Fruit fly (Drosophila melanogaster) whole organism, wandering third instar larva: Measurements from ENCODE around the gene Ppt1.
A peak's percentile ranks its signal among the peaks of the same experiment; 100 is the strongest.

Experiments
- Abd-B ChIP-seq: fragments of >200 bp; optimal IDR thresholded peaks from 2 replicates; lab custom pipeline; 2017; ENCODE audit warnings: missing biosample characterization, missing genetic modification characterization
- CG32264 ChIP-seq: fragments of 200-800 bp; sonication (Bioruptor generic); optimal IDR thresholded peaks from 2 replicates; lab custom pipeline; 2016; ENCODE audit warnings: missing biosample characterization, missing genetic modification characterization
- CG9705 ChIP-seq: fragments of 200-800 bp; sonication (Bioruptor generic); optimal IDR thresholded peaks from 2 replicates; lab custom pipeline; 2018; ENCODE audit warnings: missing biosample characterization, mild to moderate bottlenecking, missing genetic modification characterization
- CrebA ChIP-seq: fragments of 200-800 bp; sonication (Bioruptor generic); optimal IDR thresholded peaks from 2 replicates; lab custom pipeline; 2016; ENCODE audit warnings: missing biosample characterization, mild to moderate bottlenecking, missing genetic modification characterization, borderline replicate concordance
- Dfd ChIP-seq: fragments of >200 bp; optimal IDR thresholded peaks from 2 replicates; lab custom pipeline; 2017; ENCODE audit warnings: missing biosample characterization, missing genetic modification characterization
- Dif ChIP-seq: fragments of 200-275, 200-300 bp; sonication (Bioruptor generic); optimal IDR thresholded peaks from 2 replicates; lab custom pipeline; 2018; ENCODE audit warnings: missing biosample characterization, missing genetic modification characterization; ENCODE audit not compliant: partially characterized antibody
- GATAd ChIP-seq: sonication (Bioruptor generic); optimal IDR thresholded peaks from 2 replicates; lab custom pipeline; 2016; ENCODE audit warnings: missing biosample characterization, missing genetic modification characterization
- HLH106 ChIP-seq: fragments of 200-800 bp; optimal IDR thresholded peaks from 3 replicates; lab custom pipeline; 2019; ENCODE audit warnings: missing biosample characterization, mild to moderate bottlenecking, missing genetic modification characterization, moderate library complexity
- Hnf4 ChIP-seq: fragments of 200-800 bp; sonication (Bioruptor generic); optimal IDR thresholded peaks from 2 replicates; lab custom pipeline; 2016; ENCODE audit warnings: missing biosample characterization, mild to moderate bottlenecking, missing genetic modification characterization
- Hr78 ChIP-seq: fragments of >200 bp; optimal IDR thresholded peaks from 2 replicates; lab custom pipeline; 2017; ENCODE audit warnings: missing biosample characterization, missing genetic modification characterization
- Hr83 ChIP-seq: fragments of 200-300 bp; sonication (Bioruptor generic); optimal IDR thresholded peaks from 2 replicates; lab custom pipeline; 2016; ENCODE audit warnings: missing biosample characterization, mild to moderate bottlenecking, missing genetic modification characterization, moderate library complexity; ENCODE audit not compliant: poor library complexity, severe bottlenecking
- Jra ChIP-seq: sonication (Bioruptor generic); optimal IDR thresholded peaks from 2 replicates; lab custom pipeline; 2016; ENCODE audit warnings: missing biosample characterization, missing genetic modification characterization
- Mio ChIP-seq: sonication (Bioruptor generic); optimal IDR thresholded peaks from 2 replicates; lab custom pipeline; 2016; ENCODE audit warnings: missing biosample characterization, missing genetic modification characterization
- Myc ChIP-seq: fragments of >200 bp; optimal IDR thresholded peaks from 2 replicates; lab custom pipeline; 2017
- N ChIP-seq: fragments of >200 bp; optimal IDR thresholded peaks from 2 replicates; lab custom pipeline; 2018; ENCODE audit warnings: missing biosample characterization, missing external identifiers, missing genetic modification characterization
- OdsH ChIP-seq: fragments of 200-800 bp; sonication (Bioruptor generic); optimal IDR thresholded peaks from 2 replicates; lab custom pipeline; 2016; ENCODE audit warnings: missing biosample characterization, mild to moderate bottlenecking, missing genetic modification characterization
- Rel ChIP-seq, 2 experiments: fragments of 200-800 bp; sonication (Bioruptor generic) in 1 of 2; optimal IDR thresholded peaks; 2 replicates in 1 of 2; 3 replicates in 1 of 2; lab custom pipeline; 2016 to 2019; ENCODE audit warnings: mild to moderate bottlenecking in 2 of 2, missing biosample characterization in 2 of 2, missing genetic modification characterization in 2 of 2, moderate library complexity in 1 of 2
- Sp1 ChIP-seq: fragments of 200-800 bp; sonication (Bioruptor generic); optimal IDR thresholded peaks from 3 replicates; lab custom pipeline; 2019; ENCODE audit warnings: missing biosample characterization, mild to moderate bottlenecking, missing genetic modification characterization, moderate library complexity
- Vsx2 ChIP-seq: fragments of 200-300, 225-300 bp; sonication (Bioruptor generic); optimal IDR thresholded peaks from 2 replicates; lab custom pipeline; 2018; ENCODE audit warnings: missing biosample characterization, missing genetic modification characterization; ENCODE audit not compliant: partially characterized antibody
- br ChIP-seq: fragments of 200-800 bp; sonication (Bioruptor generic); optimal IDR thresholded peaks from 2 replicates; lab custom pipeline; 2016; ENCODE audit warnings: missing biosample characterization, missing genetic modification characterization
- brk ChIP-seq: fragments of 200-800 bp; sonication (Bioruptor generic); optimal IDR thresholded peaks from 2 replicates; lab custom pipeline; 2016; ENCODE audit warnings: missing biosample characterization, mild to moderate bottlenecking, missing genetic modification characterization
- dl ChIP-seq, 2 experiments: fragments of 175-275, 200-275 bp in 1 of 2; fragments of 200-275 bp in 1 of 2; sonication (Bioruptor generic); optimal IDR thresholded peaks; lab custom pipeline; 2018; ENCODE audit warnings: mild to moderate bottlenecking in 2 of 2, missing biosample characterization in 2 of 2, missing genetic modification characterization in 2 of 2, moderate library complexity in 2 of 2; ENCODE audit not compliant: partially characterized antibody in 2 of 2, insufficient read depth in 1 of 2
- dmrt93B ChIP-seq: fragments of 200-800 bp; sonication (Bioruptor generic); optimal IDR thresholded peaks from 2 replicates; lab custom pipeline; 2018; ENCODE audit warnings: missing biosample characterization, mild to moderate bottlenecking, missing genetic modification characterization
- dsf ChIP-seq: sonication (Bioruptor generic); optimal IDR thresholded peaks from 2 replicates; lab custom pipeline; 2016; ENCODE audit warnings: missing biosample characterization, missing genetic modification characterization, borderline replicate concordance
- ey ChIP-seq: fragments of 200-800 bp; sonication (Bioruptor generic); optimal IDR thresholded peaks from 2 replicates; lab custom pipeline; 2016; ENCODE audit warnings: missing biosample characterization, missing genetic modification characterization
- foxo ChIP-seq, 2 experiments: fragments of 200-800 bp; sonication (Bioruptor generic); optimal IDR thresholded peaks; 2 replicates in 1 of 2; 3 replicates in 1 of 2; lab custom pipeline; 2016 to 2017; ENCODE audit warnings: missing biosample characterization in 2 of 2, missing genetic modification characterization in 2 of 2
- fru ChIP-seq: fragments of 200-800 bp; sonication (Bioruptor generic); optimal IDR thresholded peaks from 3 replicates; lab custom pipeline; 2016; ENCODE audit warnings: missing biosample characterization, mild to moderate bottlenecking, missing genetic modification characterization
- h ChIP-seq: fragments of 200-800 bp; sonication (Bioruptor generic); optimal IDR thresholded peaks from 3 replicates; lab custom pipeline; 2016; ENCODE audit warnings: missing biosample characterization, mild to moderate bottlenecking, missing genetic modification characterization
- jim ChIP-seq: fragments of 175-275, 200-325 bp; sonication (Bioruptor generic); optimal IDR thresholded peaks from 2 replicates; lab custom pipeline; 2016; ENCODE audit warnings: missing biosample characterization, mild to moderate bottlenecking, missing genetic modification characterization
- lola ChIP-seq: fragments of >200 bp; optimal IDR thresholded peaks from 2 replicates; lab custom pipeline; 2017; ENCODE audit warnings: missing biosample characterization, missing genetic modification characterization
- pan ChIP-seq: fragments of >200 bp; optimal IDR thresholded peaks from 2 replicates; lab custom pipeline; 2017
- psq ChIP-seq: fragments of 200-800 bp; sonication (Bioruptor generic); optimal IDR thresholded peaks from 3 replicates; lab custom pipeline; 2017; ENCODE audit warnings: missing biosample characterization, mild to moderate bottlenecking, missing genetic modification characterization, moderate library complexity
- rgr ChIP-seq: fragments of 200-800 bp; sonication (Bioruptor generic); optimal IDR thresholded peaks from 3 replicates; lab custom pipeline; 2016; ENCODE audit warnings: missing biosample characterization, mild to moderate bottlenecking, missing genetic modification characterization
- sage ChIP-seq: fragments of 200-800 bp; sonication (Bioruptor generic); optimal IDR thresholded peaks from 2 replicates; lab custom pipeline; 2016; ENCODE audit warnings: missing biosample characterization, mild to moderate bottlenecking, missing genetic modification characterization
- sv ChIP-seq: fragments of 200-800 bp; sonication (Bioruptor generic); optimal IDR thresholded peaks from 3 replicates; lab custom pipeline; 2016; ENCODE audit warnings: missing biosample characterization, missing genetic modification characterization
- tai ChIP-seq: sonication (Bioruptor generic); optimal IDR thresholded peaks from 2 replicates; lab custom pipeline; 2016; ENCODE audit warnings: missing biosample characterization, missing genetic modification characterization
- usp ChIP-seq: fragments of >200 bp; optimal IDR thresholded peaks from 2 replicates; lab custom pipeline; 2017; ENCODE audit warnings: missing biosample characterization, missing genetic modification characterization
- woc ChIP-seq: sonication (Bioruptor generic); optimal IDR thresholded peaks from 2 replicates; lab custom pipeline; 2016; ENCODE audit warnings: missing biosample characterization, mild to moderate bottlenecking, missing genetic modification characterization

Ppt1 gene

dm6 chrX:8709234-8709843 lies 19.3 kb upstream of the Ppt1 start, which contains the start of gene Hexo2:
Hexo2 (plus strand) TSS chrX:8709652.
- TF ChIP-seq lola (GFP tag; lab: Kevin White, UChicago) (no peak), sv (GFP tag; lab: Kevin White, UChicago) (peak; percentile 90), Vsx2 (GFP tag; lab: Kevin White, UChicago) (no peak), br (GFP tag; lab: Kevin White, UChicago) (peak; percentile 95), jim (no peak), Hnf4 (GFP tag; lab: Kevin White, UChicago) (peak; percentile 97), h (GFP tag; lab: Kevin White, UChicago) (peak; percentile 96), fru (GFP tag; lab: Kevin White, UChicago) (peak; percentile 97), Abd-B (GFP tag; lab: Kevin White, UChicago) (no peak), brk (GFP tag; lab: Kevin White, UChicago) (no peak), N (GFP tag; lab: Kevin White, UChicago) (no peak), rgr (GFP tag; lab: Kevin White, UChicago) (peak; percentile 95), CrebA (GFP tag; lab: Kevin White, UChicago) (no peak), Jra (peak; percentile 90), Dif (GFP tag; lab: Kevin White, UChicago) (no peak), Hr83 (GFP tag; lab: Kevin White, UChicago) (peak; percentile 81), psq (GFP tag; lab: Kevin White, UChicago) (peak; percentile 89), sage (GFP tag; lab: Kevin White, UChicago) (peak; percentile 87), Sp1 (GFP tag; lab: Kevin White, UChicago) (peak; percentile 93), usp (GFP tag; lab: Kevin White, UChicago) (no peak), OdsH (peak; percentile 93), ey (GFP tag; lab: Kevin White, UChicago) (peak; percentile 97), woc (peak; percentile 86), pan (no peak), Mio (GFP tag; lab: Kevin White, UChicago) (peak; percentile 81), CG32264 (GFP tag; lab: Kevin White, UChicago) (peak; percentile 87), dsf (GFP tag; lab: Kevin White, UChicago) (peak; percentile 73), Myc (no peak), dl (GFP tag; optimal IDR thresholded peaks at IDR 0.05; lab: Kevin White, UChicago; ENCODE audit: insufficient read depth in 1 of 2, partially characterized antibody in 2 of 2) (no peak), Rel (GFP tag; optimal IDR thresholded peaks at IDR 0.05; lab: Kevin White, UChicago) (peak; percentile 35), Rel (tag; optimal IDR thresholded peaks at IDR 0.05; lab: Kevin White, UChicago) (peak; percentile 75), CG9705 (peak; percentile 90), dmrt93B (GFP tag; lab: Kevin White, UChicago) (peak; percentile 96), tai (no peak), Hr78 (no peak), Dfd (GFP tag; lab: Kevin White, UChicago) (no peak), foxo (GFP tag; optimal IDR thresholded peaks at IDR 0.05; lab: Kevin White, UChicago) (peak; percentile 3 to 97), HLH106 (tag; lab: Kevin White, UChicago) (peak; percentile 96), GATAd (peak; percentile 84)

- TF ChIP-seq Dfd (GFP tag; lab: Kevin White, UChicago) (peak; percentile 14), foxo (GFP tag; optimal IDR thresholded peaks at IDR 0.05; lab: Kevin White, UChicago) (no peak), sage (GFP tag; lab: Kevin White, UChicago) (no peak), Myc (no peak)
- TF ChIP-seq, all 38 proteins: peak for 1
Measured at dm6 chrX:8696106-8696595, 6.1 kb upstream of the Ppt1 start.
